Worm (Caenorhabditis elegans) whole organism, late embryonic: Measurements from ENCODE around the gene srh-231.

ENCODE experiments used
- C38D4.7 ChIP-seq: fragments of 200-800 bp; sonication (Bioruptor generic); optimal IDR thresholded peaks from 2 replicates; lab custom pipeline; 2018; ENCODE audit warnings: mild to moderate bottlenecking, missing genetic modification characterization, moderate library complexity, missing compliant biosample characterization
- T23F11.4 ChIP-seq: fragments of 200-800 bp; sonication (Bioruptor generic); optimal IDR thresholded peaks from 2 replicates; lab custom pipeline; 2018; ENCODE audit warnings: mild to moderate bottlenecking, missing genetic modification characterization, missing compliant biosample characterization
- ama-1 ChIP-seq: fragments of 150-350 bp; optimal IDR thresholded peaks from 2 replicates; lab custom pipeline; 2014
- ceh-18 ChIP-seq: sonication (generic microtip); optimal IDR thresholded peaks from 2 replicates; lab custom pipeline; 2016; ENCODE audit warnings: missing genetic modification characterization, missing compliant biosample characterization
- ceh-19 ChIP-seq: fragments of 200-800 bp; sonication (Bioruptor generic); optimal IDR thresholded peaks from 2 replicates; lab custom pipeline; 2018; ENCODE audit warnings: mild to moderate bottlenecking, missing genetic modification characterization, missing compliant biosample characterization
- ceh-2 ChIP-seq: sonication (generic microtip); optimal IDR thresholded peaks from 2 replicates; lab custom pipeline; 2016; ENCODE audit warnings: missing genotype, missing genetic modification characterization, missing compliant biosample characterization
- dve-1 ChIP-seq: sonication (generic microtip); optimal IDR thresholded peaks from 2 replicates; lab custom pipeline; 2017; ENCODE audit warnings: antibody characterized with exemption, mild to moderate bottlenecking, missing genetic modification characterization, missing compliant biosample characterization
- ets-4 ChIP-seq: sonication (generic microtip); optimal IDR thresholded peaks from 2 replicates; lab custom pipeline; 2016; ENCODE audit warnings: missing genetic modification characterization, missing compliant biosample characterization
- fkh-6 ChIP-seq: sonication (generic microtip); optimal IDR thresholded peaks from 2 replicates; lab custom pipeline; 2016; ENCODE audit warnings: missing genetic modification characterization, missing compliant biosample characterization
- gmeb-2 ChIP-seq: sonication (generic microtip); optimal IDR thresholded peaks from 2 replicates; lab custom pipeline; 2016; ENCODE audit warnings: missing genetic modification characterization, inconsistent platforms, missing compliant biosample characterization
- hlh-13 ChIP-seq: fragments of 200-800 bp; sonication (Bioruptor generic); optimal IDR thresholded peaks from 2 replicates; lab custom pipeline; 2018; ENCODE audit warnings: mild to moderate bottlenecking, missing genetic modification characterization, missing compliant biosample characterization
- hlh-30 ChIP-seq: sonication (generic microtip); optimal IDR thresholded peaks from 2 replicates; lab custom pipeline; 2017; ENCODE audit warnings: antibody characterized with exemption, missing genetic modification characterization, missing compliant biosample characterization; ENCODE audit not compliant: insufficient read depth
- hlh-6 ChIP-seq: sonication (generic microtip); optimal IDR thresholded peaks from 2 replicates; lab custom pipeline; 2016; ENCODE audit warnings: missing genotype, missing genetic modification characterization, missing compliant biosample characterization
- hlh-8 ChIP-seq: sonication (generic microtip); optimal IDR thresholded peaks from 2 replicates; lab custom pipeline; 2016; ENCODE audit warnings: missing genotype, missing genetic modification characterization, missing compliant biosample characterization
- lim-6 ChIP-seq: sonication (generic microtip); optimal IDR thresholded peaks from 2 replicates; lab custom pipeline; 2016; ENCODE audit warnings: missing genetic modification characterization, missing compliant biosample characterization
- lin-11 ChIP-seq: fragments of 200-800 bp; sonication (Bioruptor generic); optimal IDR thresholded peaks from 2 replicates; lab custom pipeline; 2018; ENCODE audit warnings: mild to moderate bottlenecking, missing genetic modification characterization, missing compliant biosample characterization
- madf-2 ChIP-seq: sonication (generic microtip); optimal IDR thresholded peaks from 2 replicates; lab custom pipeline; 2017; ENCODE audit warnings: missing genetic modification characterization, missing compliant biosample characterization
- nhr-232 ChIP-seq: sonication (generic microtip); optimal IDR thresholded peaks from 2 replicates; lab custom pipeline; 2016; ENCODE audit warnings: missing genetic modification characterization, missing compliant biosample characterization
- pat-9 ChIP-seq: fragments of 200-800 bp; sonication (Bioruptor generic); optimal IDR thresholded peaks from 2 replicates; lab custom pipeline; 2018; ENCODE audit warnings: mild to moderate bottlenecking, missing genetic modification characterization, moderate library complexity, missing compliant biosample characterization
- pax-1 ChIP-seq: fragments of 150-350 bp; optimal IDR thresholded peaks from 2 replicates; lab custom pipeline; 2014; ENCODE audit warnings: missing biosample characterization, missing genetic modification characterization
- pha-2 ChIP-seq: sonication (generic microtip); optimal IDR thresholded peaks from 2 replicates; lab custom pipeline; 2017; ENCODE audit warnings: mild to moderate bottlenecking, missing genetic modification characterization, missing compliant biosample characterization
- pha-4 ChIP-seq: fragments of 150-350 bp; optimal IDR thresholded peaks from 2 replicates; lab custom pipeline; 2018; ENCODE audit warnings: missing biosample characterization, missing genetic modification reagents, missing genetic modification characterization
- pqm-1 ChIP-seq: sonication (generic microtip); optimal IDR thresholded peaks from 2 replicates; lab custom pipeline; 2016; ENCODE audit warnings: missing genetic modification characterization, missing compliant biosample characterization
- ref-2 ChIP-seq: sonication (generic microtip); optimal IDR thresholded peaks from 2 replicates; lab custom pipeline; 2016; ENCODE audit warnings: missing genetic modification characterization, missing compliant biosample characterization
- rnt-1 ChIP-seq: sonication (generic microtip); optimal IDR thresholded peaks from 2 replicates; lab custom pipeline; 2016; ENCODE audit warnings: missing genetic modification characterization, missing compliant biosample characterization
- sdc-2 ChIP-seq: sonication (generic microtip); optimal IDR thresholded peaks from 2 replicates; lab custom pipeline; 2016; ENCODE audit warnings: missing genotype, missing genetic modification characterization, missing compliant biosample characterization
- sox-2 ChIP-seq: fragments of 200-800 bp; sonication (Bioruptor generic); IDR thresholded peaks from 2 replicates; pipeline ENCODE4 v1.3.6; 2022; ENCODE audit warnings: missing genetic modification reagents, missing genetic modification characterization, missing compliant biosample characterization
- syd-9 ChIP-seq: sonication (generic microtip); optimal IDR thresholded peaks from 2 replicates; lab custom pipeline; 2016; ENCODE audit warnings: mild to moderate bottlenecking, missing genetic modification characterization, moderate library complexity, missing compliant biosample characterization
- tbx-7 ChIP-seq: sonication (generic microtip); optimal IDR thresholded peaks from 2 replicates; lab custom pipeline; 2016; ENCODE audit warnings: missing genotype, missing genetic modification characterization, missing compliant biosample characterization
- ttx-3 ChIP-seq: sonication (generic microtip); optimal IDR thresholded peaks from 2 replicates; lab custom pipeline; 2016; ENCODE audit warnings: missing genetic modification reagents, missing genetic modification characterization, missing compliant biosample characterization
- unc-3 ChIP-seq, 2 experiments: fragments of 200-800 bp in 1 of 2; sonication (Bioruptor generic) in 1 of 2; sonication (generic microtip) in 1 of 2; conservative IDR thresholded peaks in 1 of 2; optimal IDR thresholded peaks in 1 of 2; 2 replicates each; pipeline versions ENCODE4 v1.3.6 to Lab custom; 2016 to 2022; ENCODE audit warnings: missing compliant biosample characterization in 2 of 2, missing genetic modification characterization in 2 of 2, missing genetic modification reagents in 1 of 2
- unc-42 ChIP-seq: sonication (generic microtip); optimal IDR thresholded peaks from 2 replicates; lab custom pipeline; 2016; ENCODE audit warnings: missing genotype, missing genetic modification characterization, missing compliant biosample characterization
- unc-55 ChIP-seq: sonication (generic microtip); optimal IDR thresholded peaks from 2 replicates; lab custom pipeline; 2017; ENCODE audit warnings: missing biosample characterization, missing genetic modification reagents, missing genetic modification characterization
- unc-86 ChIP-seq: sonication (generic microtip); optimal IDR thresholded peaks from 2 replicates; lab custom pipeline; 2016; ENCODE audit warnings: missing genetic modification characterization, missing compliant biosample characterization
- zip-5 ChIP-seq: sonication (generic microtip); optimal IDR thresholded peaks from 2 replicates; lab custom pipeline; 2016; ENCODE audit warnings: missing genetic modification characterization, missing compliant biosample characterization
- ztf-16 ChIP-seq: sonication (generic microtip); optimal IDR thresholded peaks from 2 replicates; lab custom pipeline; 2017; ENCODE audit warnings: missing genetic modification characterization, missing compliant biosample characterization

srh-231 gene

ce11 chrV:7330868-7331267 lies 21.2 kb downstream of the srh-231 start, which contains the start of gene F10G2.2:
Gene F10G2.2, plus strand, starts transcription at chrV:7331168.
- TF ChIP-seq hlh-13 (GFP tag; lab: Kevin White, UChicago) (no peak), lim-6 (tag; lab: Kevin White, UChicago) (no peak), C38D4.7 (GFP tag; lab: Kevin White, UChicago) (no peak), pat-9 (tag; lab: Kevin White, UChicago) (no peak), fkh-6 (tag; lab: Kevin White, UChicago) (no peak), madf-2 (tag; lab: Kevin White, UChicago) (no peak), unc-55 (no peak)

- TF ChIP-seq hlh-6 (tag; lab: Kevin White, UChicago) (no peak), gmeb-2 (tag; lab: Kevin White, UChicago) (no peak), ceh-19 (GFP tag; lab: Kevin White, UChicago) (no peak), rnt-1 (tag; lab: Kevin White, UChicago) (no peak), zip-5 (tag; lab: Kevin White, UChicago) (no peak), hlh-8 (tag; lab: Kevin White, UChicago) (no peak), dve-1 (tag; lab: Kevin White, UChicago) (no peak), pha-4 (tag; lab: Kevin White, UChicago) (no peak), nhr-232 (tag; lab: Kevin White, UChicago) (no peak), pha-2 (no peak), ref-2 (no peak), pat-9 (tag; lab: Kevin White, UChicago) (no peak), ceh-2 (no peak), fkh-6 (tag; lab: Kevin White, UChicago) (no peak), hlh-30 (tag; lab: Kevin White, UChicago) (no peak), T23F11.4 (GFP tag; lab: Kevin White, UChicago) (no peak), pqm-1 (tag; lab: Kevin White, UChicago) (no peak)
These were observed 23.9 kb downstream of the srh-231 start, which contains the start of gene clec-7 for ce11 chrV:7328092-7328491. Gene clec-7, plus strand, starts transcription at chrV:7328392.

- TF ChIP-seq sdc-2 (tag; lab: Kevin White, UChicago) (no peak), hlh-13 (GFP tag; lab: Kevin White, UChicago) (no peak), gmeb-2 (tag; lab: Kevin White, UChicago) (no peak), pha-4 (tag; lab: Kevin White, UChicago) (no peak), hlh-8 (tag; lab: Kevin White, UChicago) (no peak)
These were observed 25.1 kb downstream of the srh-231 start, which contains the start of gene F10G2.4 for ce11 chrV:7326928-7327327. Gene F10G2.4, plus strand, starts transcription at chrV:7327228.

ce11 chrV:7325285-7325684 lies 26.8 kb downstream of the srh-231 start, which contains the start of gene srx-92:
Gene srx-92, minus strand, starts transcription at chrV:7325385.
- TF ChIP-seq ztf-16 (tag; lab: Kevin White, UChicago) (no peak), ceh-19 (GFP tag; lab: Kevin White, UChicago) (no peak), unc-42 (tag; lab: Kevin White, UChicago) (no peak), unc-3 (GFP tag; conservative IDR thresholded peaks at IDR 0.05; lab: Robert Waterston, UW) (no peak), unc-3 (tag; optimal IDR thresholded peaks at IDR 0.05; lab: Kevin White, UChicago) (no peak), tbx-7 (tag; lab: Kevin White, UChicago) (no peak), syd-9 (no peak), ets-4 (tag; lab: Kevin White, UChicago) (no peak), rnt-1 (tag; lab: Kevin White, UChicago) (no peak)

- TF ChIP-seq ttx-3 (tag; lab: Kevin White, UChicago), result no peak
- no peak for TF ChIP-seq ceh-18 (tag; lab: Kevin White, UChicago)
- TF ChIP-seq ama-1 (lab: Kevin White, UChicago), result no peak
- TF ChIP-seq unc-42 (tag; lab: Kevin White, UChicago), result no peak
- no peak for TF ChIP-seq sox-2 (GFP tag; lab: Robert Waterston, UW)
- no peak for TF ChIP-seq dve-1 (tag; lab: Kevin White, UChicago)
- TF ChIP-seq pax-1 (tag; lab: Kevin White, UChicago), result no peak
- no peak for TF ChIP-seq pha-4 (tag; lab: Kevin White, UChicago)
- TF ChIP-seq lin-11, result no peak
- TF ChIP-seq unc-86 (tag; lab: Kevin White, UChicago), result no peak
These were observed 30.1 kb downstream of the srh-231 start, which contains the start of gene F10G2.10 for ce11 chrV:7321915-7322314. Gene F10G2.10, plus strand, starts transcription at chrV:7322215.
